Worm (Caenorhabditis elegans) whole organism, L4 larva: Measurements from ENCODE around the gene nhr-226.

Source experiments
- Y48G9A.11 ChIP-seq: fragments of 200-800 bp; sonication (Bioruptor generic); IDR thresholded peaks from 2 replicates; pipeline ENCODE4 v1.3.6; 2022; ENCODE audit warnings: missing genetic modification reagents, missing genetic modification characterization, missing compliant biosample characterization
- aha-1 ChIP-seq: fragments of 150-350 bp; peaks from one replicate; lab custom pipeline; 2014; ENCODE audit warnings: missing biosample characterization, missing genetic modification characterization
- ceh-82 ChIP-seq: sonication (generic microtip); optimal IDR thresholded peaks from 2 replicates; lab custom pipeline; 2017; ENCODE audit warnings: missing biosample characterization, missing genetic modification characterization
- ces-1 ChIP-seq: fragments of 150-350 bp; sonication (generic microtip); optimal IDR thresholded peaks from 4 replicates; lab custom pipeline; 2014; ENCODE audit warnings: missing biosample characterization, missing genetic modification reagents, missing genetic modification characterization
- lin-38 ChIP-seq: fragments of 200-800 bp; sonication (Bioruptor generic); IDR thresholded peaks from 2 replicates; pipeline ENCODE4 v1.3.6; 2022; ENCODE audit warnings: missing genetic modification reagents, missing genetic modification characterization, missing compliant biosample characterization
- lin-39 ChIP-seq: fragments of 150-350 bp; optimal IDR thresholded peaks from 2 replicates; lab custom pipeline; 2014; ENCODE audit warnings: missing biosample characterization, missing genetic modification reagents, missing genetic modification characterization
- lir-3 ChIP-seq: sonication (generic microtip); optimal IDR thresholded peaks from 2 replicates; lab custom pipeline; 2016; ENCODE audit warnings: mild to moderate bottlenecking, missing genetic modification characterization, missing compliant biosample characterization
- nhr-237 ChIP-seq: sonication (generic microtip); optimal IDR thresholded peaks from 2 replicates; lab custom pipeline; 2017; ENCODE audit warnings: missing biosample characterization, missing genetic modification characterization
- nhr-25 ChIP-seq: sonication (generic microtip); optimal IDR thresholded peaks from 2 replicates; lab custom pipeline; 2017; ENCODE audit warnings: missing genetic modification characterization, mild to moderate bottlenecking, missing compliant biosample characterization, antibody characterized with exemption, moderate library complexity, borderline replicate concordance; ENCODE audit not compliant: insufficient read depth
- pha-4 ChIP-seq, 2 experiments: fragments of 150-350 bp in 1 of 2; fragments of 200-800 bp in 1 of 2; sonication (Bioruptor generic) in 1 of 2; IDR thresholded peaks in 1 of 2; optimal IDR thresholded peaks in 1 of 2; 2 replicates each; pipeline versions ENCODE4 v1.3.6 to Lab custom; 2014 to 2022; ENCODE audit warnings: missing genetic modification characterization in 2 of 2, missing genetic modification reagents in 2 of 2, missing biosample characterization in 1 of 2, missing compliant biosample characterization in 1 of 2
- pqm-1 ChIP-seq: sonication (generic microtip); optimal IDR thresholded peaks from 2 replicates; lab custom pipeline; 2017; ENCODE audit warnings: missing biosample characterization, missing genetic modification characterization
- skn-1 ChIP-seq: fragments of 150-350 bp; optimal IDR thresholded peaks from 2 replicates; lab custom pipeline; 2014; ENCODE audit warnings: missing biosample characterization, missing genetic modification characterization
- spr-3 ChIP-seq: fragments of 200-800 bp; sonication (Bioruptor generic); optimal IDR thresholded peaks from 2 replicates; lab custom pipeline; 2018; ENCODE audit warnings: mild to moderate bottlenecking, missing genetic modification characterization, missing compliant biosample characterization
- ztf-7 ChIP-seq: fragments of 150-350 bp; optimal IDR thresholded peaks from 2 replicates; lab custom pipeline; 2014; ENCODE audit warnings: missing biosample characterization, missing genetic modification characterization

- TF ChIP-seq spr-3 (GFP tag; lab: Kevin White, UChicago) (no peak), lin-38 (GFP tag; lab: Robert Waterston, UW) (no peak), Y48G9A.11 (GFP tag; lab: Robert Waterston, UW) (no peak), nhr-237 (tag; lab: Kevin White, UChicago) (no peak), pha-4 (GFP tag; IDR thresholded peaks at IDR 0.05; lab: Robert Waterston, UW) (no peak), pha-4 (tag; optimal IDR thresholded peaks at IDR 0.05; lab: Kevin White, UChicago) (no peak), ztf-7 (tag; lab: Kevin White, UChicago) (no peak), lin-39 (tag; lab: Kevin White, UChicago) (no peak), ceh-82 (no peak), skn-1 (tag; lab: Kevin White, UChicago) (no peak), aha-1 (no peak), nhr-25 (tag; lab: Kevin White, UChicago) (no peak), lir-3 (tag; lab: Kevin White, UChicago) (no peak), pqm-1 (tag; lab: Kevin White, UChicago) (no peak), ces-1 (GFP tag; lab: Kevin White, UChicago) (no peak)
These were observed 31.7 kb downstream of the nhr-226 start, which contains the start of gene pud-4 for ce11 chrV:2326378-2326777.
